Worm (Caenorhabditis elegans) whole organism, L2 larva: ENCODE data around the gene plep-1.

Experiments used
- C34F6.9 ChIP-seq: fragments of 150-350 bp; optimal IDR thresholded peaks from 2 replicates; lab custom pipeline; 2014; ENCODE audit warnings: missing biosample characterization, missing genetic modification characterization
- Y55F3AM.14 ChIP-seq: fragments of 200-800 bp; sonication (Bioruptor generic); optimal IDR thresholded peaks from 2 replicates; lab custom pipeline; 2018; ENCODE audit warnings: mild to moderate bottlenecking, missing genetic modification characterization, missing compliant biosample characterization
- alr-1 ChIP-seq: fragments of 150-350 bp; optimal IDR thresholded peaks from 2 replicates; lab custom pipeline; 2014; ENCODE audit warnings: missing biosample characterization, missing genetic modification characterization
- ama-1 ChIP-seq: fragments of 150-350 bp; optimal IDR thresholded peaks from 2 replicates; lab custom pipeline; 2018; ENCODE audit warnings: inconsistent platforms
- blmp-1 ChIP-seq: sonication (generic microtip); optimal IDR thresholded peaks from 2 replicates; lab custom pipeline; 2017; ENCODE audit warnings: missing genetic modification characterization, mild to moderate bottlenecking, missing compliant biosample characterization, antibody characterized with exemption, moderate library complexity; ENCODE audit not compliant: insufficient read depth
- ceh-16 ChIP-seq: fragments of 150-350 bp; optimal IDR thresholded peaks from 2 replicates; lab custom pipeline; 2014; ENCODE audit warnings: missing biosample characterization, missing genetic modification characterization
- ceh-82 ChIP-seq: fragments of 150-350 bp; optimal IDR thresholded peaks from 2 replicates; lab custom pipeline; 2014; ENCODE audit warnings: missing biosample characterization, missing genetic modification characterization
- crh-2 ChIP-seq: sonication (generic microtip); optimal IDR thresholded peaks from 2 replicates; lab custom pipeline; 2017; ENCODE audit warnings: missing biosample characterization, missing genetic modification characterization
- dmd-4 ChIP-seq: sonication (generic microtip); optimal IDR thresholded peaks from 2 replicates; lab custom pipeline; 2017; ENCODE audit warnings: missing biosample characterization, missing genetic modification characterization
- egl-27 ChIP-seq: sonication (generic microtip); optimal IDR thresholded peaks from 3 replicates; lab custom pipeline; 2017; ENCODE audit warnings: missing biosample characterization, missing genetic modification reagents, missing genetic modification characterization
- elt-1 ChIP-seq: fragments of 150-350 bp; optimal IDR thresholded peaks from 2 replicates; lab custom pipeline; 2014; ENCODE audit warnings: missing biosample characterization, missing genetic modification characterization
- fos-1 ChIP-seq: fragments of 150-350 bp; optimal IDR thresholded peaks from 2 replicates; lab custom pipeline; 2014; ENCODE audit warnings: missing biosample characterization, missing genetic modification characterization
- gmeb-1 ChIP-seq: fragments of 150-350 bp; optimal IDR thresholded peaks from 2 replicates; lab custom pipeline; 2014; ENCODE audit warnings: missing biosample characterization, missing genetic modification characterization
- lin-13 ChIP-seq: fragments of 150-350 bp; optimal IDR thresholded peaks from 2 replicates; lab custom pipeline; 2014; ENCODE audit warnings: missing biosample characterization, missing genetic modification reagents, missing genetic modification characterization
- lsy-2 ChIP-seq, 2 experiments: fragments of 150-350 bp in 1 of 2; sonication (generic microtip) in 1 of 2; optimal IDR thresholded peaks; 2 replicates each; lab custom pipeline; 2014 to 2017; ENCODE audit warnings: missing biosample characterization in 2 of 2, missing genetic modification characterization in 2 of 2
- mab-5 ChIP-seq: fragments of 150-350 bp; optimal IDR thresholded peaks from 2 replicates; lab custom pipeline; 2014; ENCODE audit warnings: missing biosample characterization, missing genetic modification characterization
- mdl-1 ChIP-seq, 2 experiments: fragments of 150-350 bp in 1 of 2; sonication (generic microtip) in 1 of 2; optimal IDR thresholded peaks; 2 replicates each; lab custom pipeline; 2017; ENCODE audit warnings: missing biosample characterization in 2 of 2, missing genetic modification characterization in 2 of 2
- nhr-10 ChIP-seq: sonication (generic microtip); optimal IDR thresholded peaks from 2 replicates; lab custom pipeline; 2017; ENCODE audit warnings: missing biosample characterization, missing genetic modification characterization
- nhr-11 ChIP-seq: fragments of 150-350 bp; optimal IDR thresholded peaks from 2 replicates; lab custom pipeline; 2014; ENCODE audit warnings: missing biosample characterization, missing genetic modification characterization
- nhr-12 ChIP-seq: fragments of 150-350 bp; optimal IDR thresholded peaks from 2 replicates; lab custom pipeline; 2014; ENCODE audit warnings: missing biosample characterization, missing genetic modification characterization
- nhr-129 ChIP-seq: fragments of 150-350 bp; optimal IDR thresholded peaks from 2 replicates; lab custom pipeline; 2014; ENCODE audit warnings: missing biosample characterization, missing genetic modification characterization
- nhr-21 ChIP-seq: fragments of 150-350 bp; optimal IDR thresholded peaks from 2 replicates; lab custom pipeline; 2014; ENCODE audit warnings: missing biosample characterization, missing genetic modification characterization
- nhr-23 ChIP-seq: fragments of 150-350 bp; optimal IDR thresholded peaks from 2 replicates; lab custom pipeline; 2014; ENCODE audit warnings: missing biosample characterization, missing genetic modification reagents, missing genetic modification characterization
- nhr-237 ChIP-seq: fragments of 150-350 bp; optimal IDR thresholded peaks from 2 replicates; lab custom pipeline; 2014; ENCODE audit warnings: missing biosample characterization, missing genetic modification characterization
- nhr-25 ChIP-seq: fragments of 150-350 bp; sonication (generic microtip); optimal IDR thresholded peaks from 3 replicates; lab custom pipeline; 2014; ENCODE audit warnings: missing biosample characterization, missing genetic modification characterization
- nhr-77 ChIP-seq: fragments of 150-350 bp; optimal IDR thresholded peaks from 2 replicates; lab custom pipeline; 2014; ENCODE audit warnings: missing biosample characterization, missing genetic modification characterization
- peb-1 ChIP-seq: fragments of 150-350 bp; optimal IDR thresholded peaks from 2 replicates; lab custom pipeline; 2014; ENCODE audit warnings: missing biosample characterization, missing genetic modification characterization
- sem-4 ChIP-seq: fragments of 150-350 bp; optimal IDR thresholded peaks from 2 replicates; lab custom pipeline; 2014; ENCODE audit warnings: missing biosample characterization, missing genetic modification reagents, missing genetic modification characterization
- sma-9 ChIP-seq, 2 experiments: fragments of 150-350 bp in 1 of 2; sonication (generic microtip) in 1 of 2; optimal IDR thresholded peaks; 2 replicates each; lab custom pipeline; 2014 to 2016; ENCODE audit warnings: missing genetic modification characterization in 2 of 2, mild to moderate bottlenecking in 1 of 2, missing biosample characterization in 1 of 2, missing compliant biosample characterization in 1 of 2, missing genetic modification reagents in 1 of 2, moderate library complexity in 1 of 2
- snpc-4 ChIP-seq: fragments of 150-350 bp; optimal IDR thresholded peaks from 2 replicates; lab custom pipeline; 2014; ENCODE audit warnings: missing biosample characterization, missing genetic modification characterization
- unc-55 ChIP-seq: fragments of 150-350 bp; sonication (generic microtip); optimal IDR thresholded peaks from 3 replicates; lab custom pipeline; 2014; ENCODE audit warnings: missing biosample characterization, missing genetic modification reagents, missing genetic modification characterization
- unc-62 ChIP-seq: fragments of 150-350 bp; optimal IDR thresholded peaks from 2 replicates; lab custom pipeline; 2014; ENCODE audit warnings: missing biosample characterization, missing genetic modification reagents, missing genetic modification characterization
- zag-1 ChIP-seq: fragments of 150-350 bp; optimal IDR thresholded peaks from 2 replicates; lab custom pipeline; 2014; ENCODE audit warnings: missing biosample characterization, missing genetic modification characterization
- ztf-11 ChIP-seq: sonication (generic microtip); optimal IDR thresholded peaks from 2 replicates; lab custom pipeline; 2017; ENCODE audit warnings: missing biosample characterization, missing genetic modification characterization
- ztf-4 ChIP-seq: fragments of 150-350 bp; optimal IDR thresholded peaks from 2 replicates; lab custom pipeline; 2014; ENCODE audit warnings: missing biosample characterization, missing genetic modification characterization

plep-1 gene

DNA sequence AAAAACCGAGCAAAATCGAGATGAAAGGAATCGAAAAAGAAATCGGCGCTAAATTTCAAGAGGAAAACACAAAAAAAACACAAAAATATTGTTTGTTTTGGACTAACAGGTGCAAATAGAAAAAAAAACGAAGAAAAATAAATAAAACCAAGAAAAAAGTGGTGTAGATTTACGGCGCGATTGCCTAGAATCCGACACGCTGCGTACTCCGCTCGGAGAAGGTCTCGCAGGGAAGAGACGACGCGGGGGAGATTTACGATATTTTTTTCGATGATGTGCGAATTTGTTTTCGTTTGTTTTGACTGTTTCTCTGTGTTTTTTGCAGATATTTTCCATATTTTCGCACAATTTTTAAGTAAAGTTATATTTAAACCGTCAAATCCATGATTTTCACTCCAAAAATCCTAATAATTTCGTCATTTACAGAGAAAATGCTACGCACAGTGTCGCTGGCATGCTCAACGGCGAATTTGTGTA lies 12.8 kb downstream of the plep-1 start, which contains the start of gene sco-1 (continued):
- TF ChIP-seq nhr-129 (tag; lab: Kevin White, UChicago) (peak; percentile 79), zag-1 (tag; lab: Kevin White, UChicago) (peak; percentile 56), unc-62 (GFP tag; lab: Kevin White, UChicago) (peak; percentile 82), gmeb-1 (tag; lab: Kevin White, UChicago) (peak; percentile 93), fos-1 (tag; lab: Kevin White, UChicago) (peak; percentile 91), ama-1 (lab: Kevin White, UChicago) (peak; percentile 63), nhr-11 (tag; lab: Kevin White, UChicago) (no peak), alr-1 (tag; lab: Kevin White, UChicago) (no peak), ztf-4 (peak; percentile 82), snpc-4 (peak; percentile 85), lsy-2 (tag; optimal IDR thresholded peaks at IDR 0.05; lab: Kevin White, UChicago) (peak; percentile 93 to 97), ceh-82 (tag; lab: Kevin White, UChicago) (no peak), blmp-1 (peak; percentile 74), Y55F3AM.14 (GFP tag; lab: Kevin White, UChicago) (peak; percentile 84), lin-13 (GFP tag; lab: Kevin White, UChicago) (peak; percentile 97), C34F6.9 (tag; lab: Kevin White, UChicago) (peak; percentile 95), dmd-4 (tag; lab: Kevin White, UChicago) (peak; percentile 31), unc-55 (GFP tag; lab: Kevin White, UChicago) (peak; percentile 99), peb-1 (no peak), mdl-1 (tag; optimal IDR thresholded peaks at IDR 0.05; lab: Kevin White, UChicago) (peak in 1 of 2 experiments; percentile 70), sem-4 (tag; lab: Kevin White, UChicago) (peak; percentile 94), ztf-11 (tag; lab: Kevin White, UChicago) (peak; percentile 32), nhr-21 (tag; lab: Kevin White, UChicago) (peak; percentile 94)

DNA sequence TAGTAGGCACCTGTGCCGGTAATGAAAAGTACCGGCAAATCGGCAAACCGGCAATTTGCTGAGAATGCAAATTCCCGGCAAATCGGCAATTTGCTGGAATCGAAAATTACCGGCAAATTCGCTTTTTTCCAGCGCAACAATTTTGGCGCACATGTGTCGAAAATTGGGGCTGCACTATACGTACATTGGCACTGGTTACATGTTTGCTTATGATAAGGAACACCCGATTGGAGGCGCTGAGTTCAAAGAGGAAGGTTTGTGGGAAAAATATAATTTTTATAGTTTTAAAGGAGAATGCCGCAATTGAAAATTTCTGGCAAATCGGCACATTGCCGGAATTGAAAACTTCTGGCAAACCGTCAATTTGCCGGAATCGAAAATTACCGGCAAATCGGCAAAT lies 14.8 kb downstream of the plep-1 start:
- TF ChIP-seq mab-5 (tag; lab: Kevin White, UChicago) (no peak), ceh-16 (no peak), egl-27 (tag; lab: Kevin White, UChicago) (no peak), peb-1 (no peak), lin-13 (GFP tag; lab: Kevin White, UChicago) (no peak)

DNA sequence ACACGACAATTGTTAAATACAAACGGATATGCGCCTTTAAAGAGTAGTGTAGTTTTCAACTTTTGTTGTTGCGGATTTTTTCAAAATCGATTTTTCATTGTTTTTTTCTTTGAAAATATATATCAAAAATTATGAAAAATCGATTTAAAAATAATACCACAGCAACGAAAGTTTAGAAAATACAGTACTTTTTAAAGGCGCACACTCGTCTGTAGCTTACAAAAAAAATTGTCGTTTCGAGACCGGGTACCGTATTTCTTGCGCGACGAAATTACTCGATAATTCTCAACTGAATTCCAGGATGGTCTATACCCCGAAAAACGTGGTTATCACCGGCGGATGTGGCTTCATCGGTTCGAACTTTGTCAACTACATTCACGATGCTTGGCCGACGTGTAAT lies 17.2 kb downstream of the plep-1 start, which contains the start of gene rml-4:
rml-4 (plus strand) TSS at position 301 of the 400 bp plus-strand sequence.
- TF ChIP-seq nhr-23 (no peak), crh-2 (tag; lab: Kevin White, UChicago) (no peak), nhr-25 (tag; lab: Kevin White, UChicago) (no peak)

DNA sequence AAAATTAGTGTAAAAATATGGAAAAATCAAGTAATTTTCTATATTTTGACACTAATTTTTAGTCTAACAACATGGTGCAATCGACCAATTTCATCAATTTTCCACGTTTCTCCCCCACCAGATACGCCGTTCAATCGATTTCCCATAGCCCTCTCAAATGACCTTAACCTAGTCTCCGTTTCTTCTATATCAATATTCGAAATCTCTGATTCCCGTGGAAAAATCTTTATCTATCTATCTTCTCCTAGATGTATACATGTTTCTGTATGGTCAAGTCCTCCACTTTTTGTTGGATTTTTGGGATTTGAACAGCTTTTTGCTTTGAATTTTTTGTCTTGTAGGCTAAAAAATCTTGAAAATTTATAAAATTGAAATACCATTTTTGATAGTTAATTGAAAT lies 17.8 kb downstream of the plep-1 start:
- no peak for TF ChIP-seq alr-1 (tag; lab: Kevin White, UChicago)
- no peak for TF ChIP-seq nhr-10 (tag; lab: Kevin White, UChicago)
- TF ChIP-seq elt-1 (tag; lab: Kevin White, UChicago) = peak; percentile 17
- TF ChIP-seq sma-9 (GFP tag; optimal IDR thresholded peaks at IDR 0.05; lab: Kevin White, UChicago) = peak; percentile 11
- no peak for TF ChIP-seq sma-9 (tag; optimal IDR thresholded peaks at IDR 0.05; lab: Kevin White, UChicago)
- TF ChIP-seq, all 48 proteins: peak for 2

DNA sequence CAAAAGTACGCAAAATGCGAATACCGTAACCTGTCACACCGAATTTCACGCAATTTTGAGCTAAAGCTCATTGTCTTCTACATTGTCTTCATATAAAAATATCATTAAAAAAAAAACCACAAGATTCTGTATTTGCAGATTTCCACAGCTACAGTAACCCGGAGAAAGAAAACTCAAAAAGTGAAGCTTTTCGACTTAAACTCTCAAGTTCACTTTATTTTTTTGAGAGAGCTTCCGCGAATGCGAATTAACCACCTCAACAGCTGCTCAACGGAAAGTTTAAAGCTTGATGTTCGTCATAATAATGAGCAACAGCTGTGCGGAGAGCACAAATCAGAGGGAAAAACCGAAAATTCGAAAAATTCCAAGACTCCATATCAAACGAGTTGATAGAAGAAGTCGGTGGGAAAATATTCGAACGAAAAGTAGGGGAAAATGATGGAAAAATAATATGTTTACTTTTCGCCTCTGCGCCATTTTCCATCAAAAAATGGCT lies 18.9 kb downstream of the plep-1 start:
- TF ChIP-seq nhr-77 (tag; lab: Kevin White, UChicago) = no peak
- no peak for TF ChIP-seq snpc-4
- no peak for TF ChIP-seq sma-9 (GFP tag; optimal IDR thresholded peaks at IDR 0.05; lab: Kevin White, UChicago)
- TF ChIP-seq sma-9 (tag; optimal IDR thresholded peaks at IDR 0.05; lab: Kevin White, UChicago) = no peak
- TF ChIP-seq blmp-1 = no peak
- no peak for TF ChIP-seq alr-1 (tag; lab: Kevin White, UChicago)
- TF ChIP-seq fos-1 (tag; lab: Kevin White, UChicago) = no peak
- no peak for TF ChIP-seq crh-2 (tag; lab: Kevin White, UChicago)
- no peak for TF ChIP-seq nhr-12 (tag; lab: Kevin White, UChicago)
- no peak for TF ChIP-seq mdl-1 (tag; optimal IDR thresholded peaks at IDR 0.05; lab: Kevin White, UChicago)
- no peak for TF ChIP-seq nhr-237 (tag; lab: Kevin White, UChicago)
- TF ChIP-seq sem-4 (tag; lab: Kevin White, UChicago) = no peak
- TF ChIP-seq egl-27 (tag; lab: Kevin White, UChicago) = no peak
- no peak for TF ChIP-seq nhr-25 (tag; lab: Kevin White, UChicago)
